Fruit fly (Drosophila melanogaster) whole organism: ENCODE data around the gene r.

Experiments
- CG8478 ChIP-seq: fragments of >200 bp; optimal IDR thresholded peaks from 2 replicates; lab custom pipeline; 2018; ENCODE audit warnings: inconsistent platforms
- Dll ChIP-seq: fragments of >200 bp; optimal IDR thresholded peaks from 2 replicates; lab custom pipeline; 2017
- EcR ChIP-seq, 2 experiments: fragments of >200 bp; optimal IDR thresholded peaks; 2 replicates each; lab custom pipeline; 2017; ENCODE audit warnings: missing biosample characterization in 2 of 2, missing genetic modification characterization in 2 of 2, missing genetic modification reagents in 2 of 2
- pan ChIP-seq: fragments of >200 bp; optimal IDR thresholded peaks from 2 replicates; lab custom pipeline; 2017
- psq ChIP-seq: fragments of >200 bp; optimal IDR thresholded peaks from 2 replicates; lab custom pipeline; 2017
- usp ChIP-seq: fragments of >200 bp; optimal IDR thresholded peaks from 2 replicates; lab custom pipeline; 2017; ENCODE audit warnings: missing biosample characterization, missing genetic modification characterization, mixed read lengths

Gene r

DNA sequence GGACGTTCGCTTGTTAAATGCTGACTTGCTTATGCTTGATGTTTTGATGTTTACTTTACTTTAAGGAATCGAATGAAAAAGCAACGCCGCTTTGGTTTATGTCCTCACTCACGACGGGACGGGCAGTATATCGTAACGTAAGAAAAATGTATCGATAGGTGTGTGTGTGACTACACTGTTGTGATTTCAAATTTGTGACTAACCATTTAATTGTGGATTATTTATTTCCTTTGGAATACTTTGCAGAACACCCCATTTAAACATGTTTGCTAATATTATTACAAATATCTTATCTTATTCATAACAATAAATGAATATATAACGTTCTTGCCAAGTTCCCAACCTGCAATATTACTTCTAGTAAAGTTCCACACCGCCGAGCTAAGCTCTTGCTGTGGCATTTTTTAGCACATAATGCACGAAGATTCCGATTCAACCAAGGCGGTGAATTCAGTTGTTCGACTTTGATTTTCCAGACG is at the start of gene r, which contains the start of gene Nemp:
Gene r, plus strand, starts transcription at position 429 of the 479 bp plus-strand sequence.
Gene Nemp, minus strand, starts transcription at position 85 of the 479 bp plus-strand sequence.
- TF ChIP-seq psq (lab: Kevin White, UChicago) (no peak), usp (GFP tag; lab: Kevin White, UChicago) (no peak), EcR (GFP tag; optimal IDR thresholded peaks at IDR 0.05; lab: Kevin White, UChicago) (no peak), Dll (lab: Kevin White, UChicago) (no peak), pan (lab: Kevin White, UChicago) (no peak), CG8478 (no peak)

DNA sequence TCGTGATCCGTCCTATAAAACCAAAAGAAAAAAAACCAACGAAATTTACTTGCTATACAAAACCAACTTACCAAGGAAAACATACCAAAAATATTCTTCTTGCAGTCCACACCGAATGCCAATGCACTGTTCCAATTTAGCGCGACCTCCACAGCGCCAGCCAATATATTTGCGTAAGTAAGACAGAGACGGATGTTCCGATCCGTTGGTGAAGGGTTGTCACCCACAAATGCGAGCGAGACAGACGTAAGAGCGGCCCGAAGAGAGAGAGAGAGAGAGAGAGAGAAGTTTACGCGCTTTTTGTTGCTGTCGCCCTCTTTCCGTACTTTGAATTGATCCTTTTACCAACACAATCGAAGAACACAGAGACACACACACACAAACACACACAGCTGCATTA is 47.3 kb upstream of the r start:
- TF ChIP-seq EcR (GFP tag; optimal IDR thresholded peaks at IDR 0.05; lab: Kevin White, UChicago) (no peak), Dll (lab: Kevin White, UChicago) (no peak), CG8478 (peak; percentile 70)

DNA sequence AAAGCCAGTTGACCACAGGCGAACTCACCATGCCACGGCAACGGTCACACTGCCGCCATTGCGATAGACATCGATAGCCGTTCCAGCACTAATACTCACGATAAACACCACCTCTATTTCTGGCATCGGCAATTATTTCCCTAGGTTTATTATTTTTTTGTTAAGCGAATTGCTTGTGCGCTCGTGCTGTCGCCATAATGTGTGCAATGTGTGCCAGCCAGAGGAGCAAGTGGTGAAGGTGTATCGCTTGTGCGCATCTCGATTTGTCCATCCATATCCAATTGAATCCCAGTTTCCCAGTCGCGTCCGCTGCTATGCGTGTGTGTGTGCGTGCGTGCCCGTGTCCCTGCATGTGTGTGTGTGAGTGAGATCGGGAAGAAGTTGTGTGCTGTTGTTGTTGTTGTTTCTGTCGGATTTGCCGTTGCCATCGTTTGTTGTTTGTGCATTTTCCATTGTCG is 44.5 kb upstream of the r start, which contains the start of gene mbt:
Gene mbt, plus strand, starts transcription at position 85 of the 458 bp plus-strand sequence.
- TF ChIP-seq EcR (GFP tag; optimal IDR thresholded peaks at IDR 0.05; lab: Kevin White, UChicago) (no peak), CG8478 (no peak), psq (lab: Kevin White, UChicago) (no peak), pan (lab: Kevin White, UChicago) (no peak)

DNA sequence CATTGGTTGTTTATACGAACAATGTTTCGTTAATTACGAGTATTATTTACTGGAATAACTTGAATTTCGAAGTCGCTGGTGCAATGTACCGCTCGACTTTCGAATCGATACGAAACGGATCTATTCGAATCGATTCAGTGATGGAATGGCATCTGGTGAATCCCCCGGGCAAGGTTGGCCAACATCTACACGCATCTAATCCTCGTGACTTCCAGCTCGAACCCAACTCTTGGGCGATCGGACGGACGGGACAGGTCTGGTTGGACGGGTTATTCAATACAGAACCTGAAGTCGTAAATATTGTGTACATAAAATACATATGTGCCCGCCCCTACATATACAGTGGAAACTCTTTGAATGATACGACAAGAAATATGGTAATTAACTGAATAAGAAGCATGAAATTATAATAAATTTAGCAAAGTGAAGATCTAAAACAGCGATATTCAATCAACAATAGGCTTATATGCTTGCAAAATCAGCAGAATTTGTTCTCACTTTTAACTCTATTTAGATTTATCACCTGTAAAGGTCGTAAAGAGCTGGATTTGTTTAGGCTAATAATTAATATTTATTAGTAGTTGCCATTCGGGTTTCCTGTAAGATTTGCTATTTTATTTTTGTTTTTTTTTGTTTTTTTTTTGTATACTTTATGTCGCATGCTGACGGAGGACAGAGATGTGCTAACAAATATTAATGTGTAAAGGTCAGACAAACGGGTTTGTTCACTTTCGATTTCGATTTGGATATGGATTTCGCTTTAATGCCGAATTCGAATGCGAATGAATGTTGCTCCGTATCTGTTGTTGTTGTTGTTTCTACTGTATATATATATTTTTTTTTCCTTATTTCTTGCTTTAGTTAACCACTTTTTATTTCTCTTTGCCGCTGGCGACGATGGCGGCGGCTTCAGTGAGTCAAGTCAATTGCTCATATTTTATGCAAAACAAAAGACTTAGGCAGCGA is 38.1 kb upstream of the r start:
- TF ChIP-seq CG8478 (no peak), EcR (GFP tag; optimal IDR thresholded peaks at IDR 0.05; lab: Kevin White, UChicago) (no peak), psq (lab: Kevin White, UChicago) (no peak), Dll (lab: Kevin White, UChicago) (no peak), pan (lab: Kevin White, UChicago) (no peak), usp (GFP tag; lab: Kevin White, UChicago) (no peak)

DNA sequence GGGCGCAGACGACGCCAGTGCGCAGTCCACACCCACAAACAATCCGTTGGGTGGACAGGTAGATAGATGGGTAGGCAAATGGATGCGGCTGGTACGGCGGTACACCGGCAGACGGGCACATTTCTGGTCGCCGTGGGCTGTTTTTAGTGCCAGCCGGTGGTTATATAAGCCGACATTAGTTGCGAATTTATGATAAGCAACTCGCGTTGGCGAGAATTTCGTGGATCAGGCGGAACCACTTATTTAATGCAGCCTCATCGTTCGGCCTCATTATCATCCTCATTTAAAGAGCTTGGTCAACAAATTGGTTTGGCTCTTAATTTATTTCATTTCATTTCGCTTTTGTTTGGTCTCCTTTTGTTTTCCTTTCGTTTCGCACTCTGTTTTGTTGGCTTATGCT is 36.4 kb upstream of the r start:
- no peak for TF ChIP-seq EcR (GFP tag; optimal IDR thresholded peaks at IDR 0.05; lab: Kevin White, UChicago)
- TF ChIP-seq Dll (lab: Kevin White, UChicago) = no peak
- TF ChIP-seq psq (lab: Kevin White, UChicago) = no peak
- TF ChIP-seq pan (lab: Kevin White, UChicago) = no peak
- TF ChIP-seq CG8478 = no peak
- no peak for TF ChIP-seq usp (GFP tag; lab: Kevin White, UChicago)

DNA sequence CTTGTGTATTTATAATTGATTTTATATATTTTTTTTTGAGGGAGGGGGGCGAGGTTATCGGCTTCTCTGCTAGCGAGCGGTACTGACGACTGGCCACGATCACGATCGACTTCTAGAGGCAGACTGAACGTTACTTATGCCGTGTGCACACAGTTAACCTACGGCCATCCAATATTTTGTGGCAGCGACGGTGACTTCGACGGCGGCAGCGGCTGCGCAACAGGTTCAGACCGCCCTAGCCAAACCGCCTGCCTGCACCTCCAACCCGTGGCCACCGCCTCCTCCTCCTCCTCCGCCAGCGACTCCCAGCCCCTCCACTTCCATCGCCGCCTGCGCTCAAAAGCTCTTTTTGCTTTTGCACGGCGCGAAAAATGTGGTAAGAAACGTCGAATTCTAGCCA is 33.7 kb upstream of the r start, which contains the start of gene CG9782:
Gene CG9782, minus strand, starts transcription at position 128 of the 400 bp plus-strand sequence.
- TF ChIP-seq pan (lab: Kevin White, UChicago) = no peak
- TF ChIP-seq EcR (GFP tag; optimal IDR thresholded peaks at IDR 0.05; lab: Kevin White, UChicago) = no peak
- TF ChIP-seq usp (GFP tag; lab: Kevin White, UChicago) = no peak
- no peak for TF ChIP-seq CG8478
- no peak for TF ChIP-seq psq (lab: Kevin White, UChicago)
- no peak for TF ChIP-seq Dll (lab: Kevin White, UChicago)

DNA sequence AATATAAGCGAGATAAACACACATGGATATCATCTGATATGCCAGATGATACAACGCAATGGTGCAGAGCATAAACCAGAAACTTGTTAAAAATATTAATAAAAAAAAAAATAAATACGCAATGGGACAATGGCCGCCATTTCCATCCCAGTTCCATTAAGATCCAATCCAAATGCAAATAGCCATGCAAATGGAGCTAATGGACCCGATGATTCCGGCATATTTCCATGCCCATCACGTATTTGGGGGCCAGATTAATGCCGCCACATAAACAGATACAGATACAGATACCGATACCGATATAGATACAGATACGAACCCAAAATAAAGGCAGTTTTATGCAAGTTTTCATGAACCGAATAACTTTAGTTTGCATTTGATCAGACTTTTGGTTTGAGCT is 31.6 kb upstream of the r start:
- TF ChIP-seq Dll (lab: Kevin White, UChicago) = no peak
- TF ChIP-seq CG8478 = no peak
- no peak for TF ChIP-seq EcR (GFP tag; optimal IDR thresholded peaks at IDR 0.05; lab: Kevin White, UChicago)
- TF ChIP-seq psq (lab: Kevin White, UChicago) = no peak
- TF ChIP-seq usp (GFP tag; lab: Kevin White, UChicago) = no peak
- TF ChIP-seq pan (lab: Kevin White, UChicago) = no peak

DNA sequence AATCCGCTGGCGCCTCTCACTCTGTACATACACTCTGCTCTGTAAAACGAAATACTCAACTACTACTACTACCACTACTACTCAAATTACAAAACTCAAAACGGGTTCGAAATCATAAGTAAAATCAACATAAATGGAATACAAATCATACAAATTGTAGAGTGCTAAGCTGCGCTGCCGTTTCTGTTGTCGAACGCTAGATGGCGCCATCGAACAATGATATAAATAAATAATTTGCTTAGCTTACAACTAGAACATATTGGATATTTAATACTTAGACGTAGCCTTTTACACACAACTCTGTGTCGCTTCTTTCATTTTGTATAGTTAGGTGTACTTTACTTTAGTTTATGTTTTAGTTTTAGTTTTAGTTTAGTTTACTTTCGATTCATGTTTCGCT is 30.6 kb upstream of the r start:
- TF ChIP-seq EcR (GFP tag; optimal IDR thresholded peaks at IDR 0.05; lab: Kevin White, UChicago) = no peak
- no peak for TF ChIP-seq CG8478
- TF ChIP-seq psq (lab: Kevin White, UChicago) = no peak
- no peak for TF ChIP-seq pan (lab: Kevin White, UChicago)

DNA sequence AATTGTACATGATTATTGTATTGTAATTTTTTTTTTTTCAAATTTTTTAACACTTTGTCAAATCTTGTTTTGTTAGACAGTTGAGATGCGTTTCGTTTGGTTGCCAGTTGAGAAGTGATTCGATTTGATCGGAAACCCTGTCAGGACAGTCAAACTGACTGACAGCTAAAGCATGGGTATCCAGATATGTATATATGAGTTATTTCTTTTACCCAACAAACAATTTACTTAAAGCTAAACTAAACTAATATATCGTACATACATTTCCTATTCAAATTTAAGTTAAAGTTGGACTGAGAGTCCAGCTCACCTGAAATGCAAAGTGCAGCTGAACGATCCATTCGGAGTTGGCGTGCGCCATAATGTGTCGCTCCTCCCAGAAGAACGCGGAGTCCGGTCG is 23.0 kb upstream of the r start, which contains the start of gene CG9777:
Gene CG9777, minus strand, starts transcription at position 101 of the 400 bp plus-strand sequence.
- no peak for TF ChIP-seq Dll (lab: Kevin White, UChicago)
- no peak for TF ChIP-seq CG8478
- TF ChIP-seq usp (GFP tag; lab: Kevin White, UChicago) = no peak
- TF ChIP-seq pan (lab: Kevin White, UChicago) = no peak
- no peak for TF ChIP-seq EcR (GFP tag; optimal IDR thresholded peaks at IDR 0.05; lab: Kevin White, UChicago)
- no peak for TF ChIP-seq psq (lab: Kevin White, UChicago)

DNA sequence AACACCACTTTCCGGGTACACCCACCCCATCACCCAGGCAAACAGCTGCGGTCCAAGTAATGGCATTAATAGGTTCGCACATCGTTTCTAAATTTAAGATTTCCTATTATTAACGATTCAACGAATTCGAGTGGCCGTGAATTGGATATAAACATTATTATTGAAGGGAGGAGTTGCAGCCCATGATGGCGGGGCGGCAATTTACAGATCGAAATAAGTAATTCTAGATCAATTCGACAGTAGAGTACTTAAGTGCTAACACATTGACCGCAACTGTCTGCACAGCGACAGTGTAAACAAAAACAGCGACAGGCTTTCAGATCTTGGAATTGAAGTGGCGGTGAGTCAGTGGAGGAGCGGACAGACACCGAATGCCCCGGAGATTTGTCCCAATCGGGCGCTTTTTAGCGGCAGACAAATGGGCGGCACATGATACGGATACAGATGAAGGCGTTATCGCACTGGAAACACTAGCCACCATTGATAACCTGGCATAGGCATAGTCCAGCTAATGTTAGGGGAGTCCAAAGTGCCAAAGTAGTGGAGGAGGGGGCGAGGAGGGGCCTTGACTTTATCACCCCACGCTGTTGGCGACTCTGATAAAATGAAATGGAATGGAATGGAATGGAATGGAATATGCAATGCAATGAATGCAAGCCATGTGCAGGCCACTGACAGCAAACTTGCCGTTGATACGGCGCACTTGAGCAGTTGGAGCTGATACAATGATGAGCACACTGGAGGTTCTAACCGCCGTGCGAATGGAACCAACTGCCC is 21.8 kb upstream of the r start:
- TF ChIP-seq psq (lab: Kevin White, UChicago) (no peak), usp (GFP tag; lab: Kevin White, UChicago) (no peak), Dll (lab: Kevin White, UChicago) (no peak), CG8478 (no peak), pan (lab: Kevin White, UChicago) (no peak), EcR (GFP tag; optimal IDR thresholded peaks at IDR 0.05; lab: Kevin White, UChicago) (no peak)

DNA sequence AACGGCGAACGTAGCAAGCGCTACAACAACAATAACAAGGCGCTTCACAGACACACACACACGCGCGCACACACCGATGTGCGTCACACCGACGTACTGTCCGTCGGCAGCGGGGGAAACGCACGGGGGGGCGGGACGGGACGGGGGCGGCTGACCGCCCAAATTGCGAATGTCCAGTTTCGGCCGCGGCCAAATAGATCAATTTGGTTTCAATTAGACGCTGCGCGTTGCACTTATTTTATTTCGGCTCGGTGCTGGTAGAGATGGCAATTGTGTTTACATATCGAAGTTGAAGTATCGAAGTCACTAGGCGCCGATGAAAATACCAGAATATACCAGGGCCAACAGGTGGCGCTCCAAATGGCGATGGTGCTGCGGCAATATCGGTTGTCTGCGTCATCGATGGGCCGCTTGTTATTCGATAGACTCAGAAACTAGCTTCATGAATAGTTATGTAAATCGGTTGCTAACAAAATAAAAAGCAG is 18.0 kb upstream of the r start, which contains the start of gene Rok:
Gene Rok, minus strand, starts transcription at position 309 of the 485 bp plus-strand sequence.
- no peak for TF ChIP-seq Dll (lab: Kevin White, UChicago)
- TF ChIP-seq pan (lab: Kevin White, UChicago) = no peak
- no peak for TF ChIP-seq psq (lab: Kevin White, UChicago)
- TF ChIP-seq usp (GFP tag; lab: Kevin White, UChicago) = no peak
- no peak for TF ChIP-seq EcR (GFP tag; optimal IDR thresholded peaks at IDR 0.05; lab: Kevin White, UChicago)
- no peak for TF ChIP-seq CG8478
